Fruit fly (Drosophila melanogaster): ENCODE data around the gene CG4565.

- no peak for TF ChIP-seq tx (GFP tag; optimal IDR thresholded peaks at IDR 0.05)
- TF ChIP-seq Elba2 (GFP tag; optimal IDR thresholded peaks at IDR 0.05) = no peak
- TF ChIP-seq tup (GFP tag; optimal IDR thresholded peaks at IDR 0.05) = no peak
- no peak for TF ChIP-seq Doc3 (GFP tag; IDR thresholded peaks at IDR 0.05; ENCODE audit: partially characterized antibody)
- TF ChIP-seq CG10321 (GFP tag; IDR thresholded peaks at IDR 0.05) = no peak
- no peak for TF ChIP-seq CG30431 (GFP tag; optimal IDR thresholded peaks at IDR 0.05)
- TF ChIP-seq CG10654 (GFP tag; optimal IDR thresholded peaks at IDR 0.05) = no peak
Measured at dm6 chr3R:10832526-10833165, 19.9 kb upstream of the CG4565 start.

All from whole organism, embryonic.